Worm (Caenorhabditis elegans) whole organism, midembryonic: ENCODE results near the gene F14F7.4.

Experiments used
- T22C8.4 ChIP-seq: fragments of 200-800 bp; sonication (Bioruptor generic); IDR thresholded peaks from 2 replicates; pipeline ENCODE4 v1.3.6; 2022; ENCODE audit warnings: missing genetic modification characterization, missing compliant biosample characterization
- flt-1 ChIP-seq: fragments of 200-800 bp; sonication (Bioruptor generic); IDR thresholded peaks from 2 replicates; pipeline ENCODE4 v1.3.6; 2022; ENCODE audit warnings: missing genetic modification characterization, missing compliant biosample characterization
- klf-2 ChIP-seq: fragments of 200-800 bp; sonication (Bioruptor generic); conservative IDR thresholded peaks from 2 replicates; pipeline ENCODE4 v1.3.6; 2022; ENCODE audit warnings: missing genetic modification reagents, missing genetic modification characterization, missing compliant biosample characterization
- ztf-23 ChIP-seq: fragments of 200-800 bp; sonication (Bioruptor generic); IDR thresholded peaks from 2 replicates; pipeline ENCODE4 v1.3.6; 2022; ENCODE audit warnings: missing genetic modification reagents, missing genetic modification characterization, missing compliant biosample characterization

- TF ChIP-seq ztf-23 (GFP tag; lab: Robert Waterston, UW) (no peak), flt-1 (no peak), klf-2 (GFP tag; lab: Robert Waterston, UW) (no peak), T22C8.4 (GFP tag; lab: Robert Waterston, UW) (no peak)
Observed at ce11 chrIII:13049956-13050355, 20.4 kb upstream of the F14F7.4 start.
